Worm (Caenorhabditis elegans): Measurements from ENCODE around the gene R02F11.10.
A peak's percentile ranks its signal among the peaks of the same experiment; 100 is the strongest.

The R02F11.10 gene

ce11 chrV:4754123-4754522 lies 34.8 kb upstream of the R02F11.10 start, which contains the start of gene hil-4 (continued):
- TF ChIP-seq egl-44 (GFP tag; IDR thresholded peaks at IDR 0.05) (no peak), C17E4.6 (GFP tag; IDR thresholded peaks at IDR 0.05) (peak; percentile 57; the same call in 1 of the 2 replicates), zfh-2 (GFP tag; conservative IDR thresholded peaks at IDR 0.05) (no peak), nhr-27 (tag; optimal IDR thresholded peaks at IDR 0.05) (no peak), ama-1 (optimal IDR thresholded peaks at IDR 0.05) (no peak), ama-1 (GFP tag; optimal IDR thresholded peaks at IDR 0.05) (no peak), ceh-91 (GFP tag; IDR thresholded peaks at IDR 0.05) (peak; percentile 86), lir-1 (GFP tag; conservative IDR thresholded peaks at IDR 0.05) (0 out of 2 replicates have a peak, but pooled peaks have one; percentile 35), aptf-3 (GFP tag; IDR thresholded peaks at IDR 0.05) (no peak), F10E7.11 (tag; optimal IDR thresholded peaks at IDR 0.05) (no peak), ceh-58 (GFP tag; IDR thresholded peaks at IDR 0.05) (no peak), lin-26 (GFP tag; IDR thresholded peaks at IDR 0.05) (no peak), F55B11.4 (tag; optimal IDR thresholded peaks at IDR 0.05; ENCODE audit: borderline replicate concordance, insufficient read depth) (no peak), ztf-26 (tag; optimal IDR thresholded peaks at IDR 0.05) (no peak), lsy-27 (tag; optimal IDR thresholded peaks at IDR 0.05; ENCODE audit: borderline replicate concordance, insufficient read depth) (no peak), lag-1 (GFP tag; IDR thresholded peaks at IDR 0.05) (no peak), egrh-3 (GFP tag; IDR thresholded peaks at IDR 0.05) (0 out of 2 replicates have a peak, but pooled peaks have one; percentile 17), ZK185.1 (tag; optimal IDR thresholded peaks at IDR 0.05; ENCODE audit: poor library complexity, severe bottlenecking) (no peak), lin-35 (GFP tag; optimal IDR thresholded peaks at IDR 0.05) (peak in 1 of 3 experiments; percentile 16), somi-1 (GFP tag; optimal IDR thresholded peaks at IDR 0.05) (no peak), ekl-4 (GFP tag; IDR thresholded peaks at IDR 0.05) (peak; percentile 74; the same call in 1 of the 2 replicates), bed-1 (GFP tag; IDR thresholded peaks at IDR 0.05) (no peak), attf-5 (GFP tag; optimal IDR thresholded peaks at IDR 0.05) (no peak), T07F8.4 (tag; optimal IDR thresholded peaks at IDR 0.05) (no peak), athp-1 (tag; optimal IDR thresholded peaks at IDR 0.05) (no peak), dpff-1 (tag; optimal IDR thresholded peaks at IDR 0.05) (no peak), sdz-38 (tag; optimal IDR thresholded peaks at IDR 0.05) (no peak), repo-1 (tag; optimal IDR thresholded peaks at IDR 0.05) (no peak), madf-3 (GFP tag; IDR thresholded peaks at IDR 0.05) (0 out of 2 replicates have a peak, but pooled peaks have one; percentile 61), F37B4.10 (GFP tag; IDR thresholded peaks at IDR 0.05) (no peak)

DNA sequence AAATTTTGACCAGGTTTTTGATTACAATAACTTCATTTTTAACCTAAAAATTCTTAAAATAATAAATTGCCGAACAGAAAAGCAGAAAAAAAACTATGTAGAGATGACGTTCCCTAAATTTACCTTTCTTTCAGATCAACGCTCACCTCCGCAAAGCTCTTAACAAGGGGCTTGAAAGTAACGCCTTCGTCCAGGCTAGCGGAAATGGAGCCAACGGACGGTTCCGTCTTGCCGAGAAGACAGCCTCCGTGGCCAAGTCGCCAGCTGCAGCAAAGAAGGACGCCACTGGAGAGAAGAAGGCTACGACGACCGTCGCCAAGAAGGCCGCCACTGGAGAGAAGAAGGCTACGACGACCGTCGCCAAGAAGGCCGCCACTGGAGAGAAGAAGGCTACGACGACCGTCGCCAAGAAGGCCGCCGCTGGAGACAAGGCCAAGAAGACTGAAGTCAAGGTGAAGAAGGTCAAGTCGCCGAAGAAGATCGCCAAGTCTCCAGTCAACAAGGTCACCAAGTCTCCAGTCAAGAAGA lies 34.2 kb upstream of the R02F11.10 start:
- TF ChIP-seq Y95B8A.8 (GFP tag; IDR thresholded peaks at IDR 0.05) (0 out of 2 replicates have a peak, but pooled peaks have one; percentile 41), egrh-3 (GFP tag; IDR thresholded peaks at IDR 0.05) (peak; percentile 84), athp-1 (tag; optimal IDR thresholded peaks at IDR 0.05) (no peak), zfh-2 (GFP tag; conservative IDR thresholded peaks at IDR 0.05) (peak; percentile 87), F57C9.4 (tag; optimal IDR thresholded peaks at IDR 0.05) (no peak), Y53G8AR.9 (GFP tag; conservative IDR thresholded peaks at IDR 0.05) (peak; percentile 39; the same call in 1 of the 2 replicates), F10E7.11 (tag; optimal IDR thresholded peaks at IDR 0.05) (no peak), C17E4.6 (GFP tag; IDR thresholded peaks at IDR 0.05) (0 out of 2 replicates have a peak, but pooled peaks have one; percentile 13), die-1 (tag; optimal IDR thresholded peaks at IDR 0.05) (no peak), Y79H2A.3 (GFP tag; conservative IDR thresholded peaks at IDR 0.05) (peak; percentile 71), F39B2.1 (GFP tag; IDR thresholded peaks at IDR 0.05) (0 out of 2 replicates have a peak, but pooled peaks have one; percentile 54), nfya-2 (GFP tag; IDR thresholded peaks at IDR 0.05) (no peak), ccch-3 (GFP tag; optimal IDR thresholded peaks at IDR 0.05) (no peak)
